Fruit fly (Drosophila melanogaster) whole organism, embryonic: ENCODE measurements around the gene CG32816.

Experiments
- Atf6 ChIP-seq: fragments of 200-800 bp; sonication (Bioruptor generic); IDR thresholded peaks from 2 replicates; pipeline ENCODE4 v1.3.6; 2022; ENCODE audit warnings: missing biosample characterization, missing genetic modification characterization
- BtbVII ChIP-seq: fragments of 200-800 bp; sonication (Bioruptor generic); optimal IDR thresholded peaks from 3 replicates; lab custom pipeline; 2017; ENCODE audit warnings: missing biosample characterization, mild to moderate bottlenecking, missing genetic modification characterization
- CG10366 ChIP-seq: fragments of 200-800 bp; sonication (Bioruptor generic); IDR thresholded peaks from 2 replicates; pipeline ENCODE4 v1.3.6; 2022; ENCODE audit warnings: missing biosample characterization, missing genetic modification characterization
- CG10959 ChIP-seq: fragments of 200-800 bp; sonication (Bioruptor generic); IDR thresholded peaks from 2 replicates; pipeline ENCODE4 v1.3.6; 2022; ENCODE audit warnings: missing biosample characterization, missing genetic modification characterization
- CG11085 ChIP-seq: fragments of 200-800 bp; sonication (Bioruptor generic); IDR thresholded peaks from 2 replicates; pipeline ENCODE4 v1.3.6; 2022; ENCODE audit warnings: missing biosample characterization, missing genetic modification characterization
- CG12155 ChIP-seq: fragments of 200-800 bp; sonication (Bioruptor generic); optimal IDR thresholded peaks from 3 replicates; lab custom pipeline; 2016; ENCODE audit warnings: missing biosample characterization, missing genetic modification characterization
- CG12299 ChIP-seq: fragments of 200-800 bp; sonication (Bioruptor generic); optimal IDR thresholded peaks from 2 replicates; lab custom pipeline; 2018; ENCODE audit warnings: missing biosample characterization, mild to moderate bottlenecking, missing genetic modification characterization
- CG12659 ChIP-seq: fragments of 200-800 bp; sonication (Bioruptor generic); optimal IDR thresholded peaks from 3 replicates; lab custom pipeline; 2017; ENCODE audit warnings: mild to moderate bottlenecking, missing biosample characterization, missing genetic modification reagents, missing genetic modification characterization
- CG14050 ChIP-seq: fragments of 200-800 bp; sonication (Bioruptor generic); IDR thresholded peaks from 3 replicates; pipeline ENCODE4 v1.3.6; 2022; ENCODE audit warnings: missing biosample characterization, missing genetic modification characterization
- CG15073 ChIP-seq: fragments of 200-800 bp; sonication (Bioruptor generic); optimal IDR thresholded peaks from 2 replicates; lab custom pipeline; 2016; ENCODE audit warnings: missing biosample characterization, missing genetic modification characterization
- CG1602 ChIP-seq: fragments of 200-800 bp; sonication (Bioruptor generic); optimal IDR thresholded peaks from 3 replicates; lab custom pipeline; 2016; ENCODE audit warnings: missing biosample characterization, missing genetic modification characterization
- CG1603 ChIP-seq: fragments of 200-800 bp; sonication (Bioruptor generic); optimal IDR thresholded peaks from 2 replicates; lab custom pipeline; 2019; ENCODE audit warnings: missing biosample characterization, mild to moderate bottlenecking, missing genetic modification characterization, moderate library complexity
- CG1647 ChIP-seq: fragments of 200-800 bp; sonication (Bioruptor generic); optimal IDR thresholded peaks from 3 replicates; lab custom pipeline; 2016; ENCODE audit warnings: missing biosample characterization, missing genetic modification characterization
- CG16779 ChIP-seq: fragments of 200-800 bp; sonication (Bioruptor generic); IDR thresholded peaks from 2 replicates; pipeline ENCODE4 v1.3.6; 2022; ENCODE audit warnings: missing biosample characterization, missing genetic modification characterization
- CG18599 ChIP-seq: fragments of 200-800 bp; sonication (Bioruptor generic); optimal IDR thresholded peaks from 3 replicates; lab custom pipeline; 2017; ENCODE audit warnings: missing biosample characterization, missing genetic modification characterization, mild to moderate bottlenecking, moderate library complexity, missing genetic modification reagents
- CG18764 ChIP-seq: fragments of 200-800 bp; sonication (Bioruptor generic); optimal IDR thresholded peaks from 3 replicates; lab custom pipeline; 2016; ENCODE audit warnings: missing biosample characterization, missing genetic modification characterization
- CG34224 ChIP-seq: fragments of 200-800 bp; sonication (Bioruptor generic); IDR thresholded peaks from 3 replicates; pipeline ENCODE4 v1.3.6; 2022; ENCODE audit warnings: missing biosample characterization, missing genetic modification characterization; ENCODE audit not compliant: partially characterized antibody
- CG4707 ChIP-seq: fragments of 200-800 bp; sonication (Bioruptor generic); optimal IDR thresholded peaks from 2 replicates; lab custom pipeline; 2018; ENCODE audit warnings: missing biosample characterization, mild to moderate bottlenecking, missing genetic modification characterization, moderate library complexity
- CG6813 ChIP-seq: fragments of 200-800 bp; sonication (Bioruptor generic); optimal IDR thresholded peaks from 2 replicates; lab custom pipeline; 2017; ENCODE audit warnings: missing biosample characterization, missing genetic modification characterization, mild to moderate bottlenecking, moderate library complexity, missing genetic modification reagents
- CG9797 ChIP-seq: fragments of 200-800 bp; sonication (Bioruptor generic); optimal IDR thresholded peaks from 3 replicates; lab custom pipeline; 2018; ENCODE audit warnings: missing biosample characterization, mild to moderate bottlenecking, missing genetic modification characterization
- CG9876 ChIP-seq: fragments of 200-800 bp; sonication (Bioruptor generic); optimal IDR thresholded peaks from 2 replicates; lab custom pipeline; 2016; ENCODE audit warnings: missing biosample characterization, missing genetic modification characterization
- CoRest ChIP-seq: fragments of 200-800 bp; sonication (Bioruptor generic); optimal IDR thresholded peaks from 3 replicates; lab custom pipeline; 2018; ENCODE audit warnings: missing biosample characterization, mild to moderate bottlenecking, missing genetic modification characterization, moderate library complexity
- Dbx ChIP-seq: fragments of 200-800 bp; sonication (Bioruptor generic); IDR thresholded peaks from 3 replicates; pipeline ENCODE4 v1.3.6; 2022; ENCODE audit warnings: missing biosample characterization, missing genetic modification characterization
- Dll ChIP-seq: fragments of 200-800 bp; sonication (Bioruptor generic); IDR thresholded peaks from 4 replicates; pipeline ENCODE4 v1.3.6; 2022; ENCODE audit warnings: missing biosample characterization, missing genetic modification characterization; ENCODE audit not compliant: partially characterized antibody
- Gug ChIP-seq: fragments of 200-800 bp; sonication (Bioruptor generic); IDR thresholded peaks from 4 replicates; pipeline ENCODE4 v1.3.6; 2022; ENCODE audit warnings: missing biosample characterization, missing genetic modification characterization
- HLH54F ChIP-seq: fragments of 200-800 bp; sonication (Bioruptor generic); optimal IDR thresholded peaks from 3 replicates; lab custom pipeline; 2016; ENCODE audit warnings: missing biosample characterization, missing genetic modification characterization
- NfI ChIP-seq: fragments of 200-800 bp; sonication (Bioruptor generic); optimal IDR thresholded peaks from 3 replicates; lab custom pipeline; 2018; ENCODE audit warnings: missing biosample characterization, mild to moderate bottlenecking, missing genetic modification characterization, moderate library complexity
- Oaz ChIP-seq: fragments of 200-800 bp; sonication (Bioruptor generic); IDR thresholded peaks from 2 replicates; pipeline ENCODE4 v1.3.6; 2022; ENCODE audit warnings: missing biosample characterization, missing genetic modification characterization
- Stat92E ChIP-seq, 3 experiments: fragments of >200 bp in 2 of 3; fragments of 200-800 bp in 1 of 3; sonication (Bioruptor generic) in 1 of 3; optimal IDR thresholded peaks; 2 replicates each; lab custom pipeline; 2017 to 2019; ENCODE audit warnings: missing biosample characterization in 3 of 3, missing genetic modification characterization in 3 of 3, mild to moderate bottlenecking in 1 of 3, moderate library complexity in 1 of 3
- ash1 ChIP-seq: fragments of 200-800 bp; sonication (Bioruptor generic); optimal IDR thresholded peaks from 2 replicates; lab custom pipeline; 2018; ENCODE audit warnings: missing biosample characterization, mild to moderate bottlenecking, missing genetic modification characterization
- bcd ChIP-seq: fragments of 200-800 bp; sonication (Bioruptor generic); optimal IDR thresholded peaks from 2 replicates; lab custom pipeline; 2017; ENCODE audit warnings: missing biosample characterization, mild to moderate bottlenecking, missing genetic modification characterization
- corto ChIP-seq: fragments of 200-800 bp; sonication (Bioruptor generic); optimal IDR thresholded peaks from 2 replicates; lab custom pipeline; 2016; ENCODE audit warnings: missing biosample characterization, mild to moderate bottlenecking, missing genetic modification characterization, moderate library complexity
- crp ChIP-seq, 2 experiments: fragments of 200-800 bp; sonication (Bioruptor generic); optimal IDR thresholded peaks; 2 replicates in 1 of 2; 3 replicates in 1 of 2; lab custom pipeline; 2017; ENCODE audit warnings: missing biosample characterization in 2 of 2, missing genetic modification characterization in 2 of 2, mild to moderate bottlenecking in 1 of 2, moderate library complexity in 1 of 2
- disco-r ChIP-seq: fragments of 200-800 bp; sonication (Bioruptor generic); optimal IDR thresholded peaks from 2 replicates; lab custom pipeline; 2016; ENCODE audit warnings: missing biosample characterization, missing genetic modification characterization
- dysf ChIP-seq: fragments of 200-800 bp; sonication (Bioruptor generic); IDR thresholded peaks from 3 replicates; pipeline ENCODE4 v1.3.6; 2022; ENCODE audit warnings: missing biosample characterization, missing genetic modification characterization
- ems ChIP-seq: fragments of 200-800 bp; sonication (Bioruptor generic); optimal IDR thresholded peaks from 3 replicates; lab custom pipeline; 2016; ENCODE audit warnings: missing biosample characterization, missing genetic modification characterization
- ewg ChIP-seq: fragments of 200-800 bp; sonication (Bioruptor generic); optimal IDR thresholded peaks from 3 replicates; lab custom pipeline; 2017; ENCODE audit warnings: mild to moderate bottlenecking, missing biosample characterization, missing genetic modification reagents, missing genetic modification characterization
- inv ChIP-seq: fragments of 200-800 bp; sonication (Bioruptor generic); IDR thresholded peaks from 2 replicates; pipeline ENCODE4 v1.3.6; 2022; ENCODE audit warnings: missing biosample characterization, missing genetic modification characterization; ENCODE audit not compliant: partially characterized antibody
- lola ChIP-seq, 3 experiments: fragments of >200 bp in 2 of 3; fragments of 200-800 bp in 1 of 3; sonication (Bioruptor generic) in 1 of 3; optimal IDR thresholded peaks; 2 replicates each; lab custom pipeline; 2017 to 2019; ENCODE audit warnings: missing biosample characterization in 3 of 3, missing genetic modification characterization in 3 of 3, mild to moderate bottlenecking in 1 of 3, moderate library complexity in 1 of 3
- mam ChIP-seq: fragments of 200-800 bp; sonication (Bioruptor generic); optimal IDR thresholded peaks from 3 replicates; lab custom pipeline; 2016; ENCODE audit warnings: missing biosample characterization, missing genetic modification characterization
- odd ChIP-seq: fragments of 200-800 bp; sonication (Bioruptor generic); optimal IDR thresholded peaks from 2 replicates; lab custom pipeline; 2017; ENCODE audit warnings: missing biosample characterization, mild to moderate bottlenecking, missing genetic modification characterization
- pzg ChIP-seq: fragments of 200-800 bp; sonication (Bioruptor generic); optimal IDR thresholded peaks from 3 replicates; lab custom pipeline; 2018; ENCODE audit warnings: missing biosample characterization, mild to moderate bottlenecking, missing genetic modification characterization, moderate library complexity
- sens ChIP-seq: fragments of 200-800 bp; sonication (Bioruptor generic); peaks from one replicate; lab custom pipeline; 2016; ENCODE audit warnings: missing biosample characterization, missing genetic modification characterization
- slp2 ChIP-seq: fragments of 200-800 bp; sonication (Bioruptor generic); optimal IDR thresholded peaks from 2 replicates; lab custom pipeline; 2016; ENCODE audit warnings: missing biosample characterization, missing genetic modification characterization
- sob ChIP-seq: fragments of 200-800 bp; sonication (Bioruptor generic); IDR thresholded peaks from 2 replicates; pipeline ENCODE4 v1.3.6; 2022; ENCODE audit warnings: missing biosample characterization, missing genetic modification characterization
- tx ChIP-seq: fragments of 200-800 bp; sonication (Bioruptor generic); optimal IDR thresholded peaks from 2 replicates; lab custom pipeline; 2016; ENCODE audit warnings: missing biosample characterization, missing genetic modification characterization
- unc-4 ChIP-seq: fragments of 200-800 bp; sonication (Bioruptor generic); IDR thresholded peaks from 2 replicates; pipeline ENCODE4 v1.3.6; 2022; ENCODE audit warnings: missing biosample characterization, missing genetic modification characterization; ENCODE audit not compliant: partially characterized antibody

CG32816 gene

dm6 chrX:476230-477143, 6.0 kb upstream of the CG32816 start, which contains the start of the genes ebo and CG13373 (continued):
- TF ChIP-seq slp2 (GFP tag; lab: Kevin White, UChicago) (no peak), CG11085 (GFP tag; lab: Robert Waterston, UW) (no peak), Gug (no peak), CG12299 (tag; lab: Kevin White, UChicago) (no peak), CG9876 (no peak), sob (GFP tag; lab: Robert Waterston, UW) (0 out of 2 replicates have a peak, but pooled peaks have one; percentile 43), ewg (GFP tag; lab: Kevin White, UChicago) (peak; percentile 4), CG15073 (GFP tag; lab: Kevin White, UChicago) (no peak), CG18599 (GFP tag; lab: Kevin White, UChicago) (no peak), corto (no peak), dysf (peak; percentile 19; the same call in 1 of the 3 replicates), unc-4 (peak; percentile 63), disco-r (GFP tag; lab: Kevin White, UChicago) (no peak), Atf6 (no peak), CG12155 (GFP tag; lab: Kevin White, UChicago) (peak; percentile 3), CG16779 (GFP tag; lab: Robert Waterston, UW) (no peak), bcd (GFP tag; lab: Kevin White, UChicago) (no peak), Stat92E (GFP tag; optimal IDR thresholded peaks at IDR 0.05; lab: Kevin White, UChicago) (peak in 1 of 3 experiments; percentile 15), CG14050 (GFP tag; lab: Robert Waterston, UW) (peak; percentile 15; the same call in 1 of the 3 replicates), HLH54F (GFP tag; lab: Kevin White, UChicago) (no peak), CG34224 (peak; percentile 46; the same call in 1 of the 3 replicates), CG1647 (GFP tag; lab: Kevin White, UChicago) (no peak), Oaz (GFP tag; lab: Robert Waterston, UW) (no peak), Dll (GFP tag; lab: Robert Waterston, UW) (peak; percentile 69; the same call in 3 of the 4 replicates), lola (GFP tag; optimal IDR thresholded peaks at IDR 0.05; lab: Kevin White, UChicago) (no peak), CG1603 (no peak), NfI (GFP tag; lab: Kevin White, UChicago) (no peak), odd (GFP tag; lab: Kevin White, UChicago) (no peak), CG9797 (GFP tag; lab: Kevin White, UChicago) (no peak), ems (GFP tag; lab: Kevin White, UChicago) (peak; percentile 4), BtbVII (no peak), CG10366 (GFP tag; lab: Robert Waterston, UW) (peak; percentile 28; the same call in 1 of the 2 replicates), CG4707 (no peak), Dbx (GFP tag; lab: Robert Waterston, UW) (no peak), CG18764 (no peak), inv (GFP tag; lab: Robert Waterston, UW) (peak; percentile 49; the same call in 1 of the 2 replicates), CG12659 (peak; percentile 3), mam (GFP tag; lab: Kevin White, UChicago) (peak; percentile 35), CG10959 (no peak), CG6813 (no peak), pzg (GFP tag; lab: Kevin White, UChicago) (peak; percentile 37), CG1602 (GFP tag; lab: Kevin White, UChicago) (peak; percentile 31), ash1 (GFP tag; lab: Kevin White, UChicago) (no peak), sens (GFP tag; lab: Kevin White, UChicago) (peak; percentile 69), CoRest (no peak), tx (no peak), crp (GFP tag; optimal IDR thresholded peaks at IDR 0.05; lab: Kevin White, UChicago) (no peak)
